Worm (Caenorhabditis elegans) whole organism, L4 larva: ENCODE measurements around the gene K02F3.9.

ENCODE experiments used
- ZK546.5 ChIP-seq, 2 experiments: sonication (generic microtip); optimal IDR thresholded peaks; 2 replicates each; lab custom pipeline; 2017; ENCODE audit warnings: missing biosample characterization in 2 of 2, missing genetic modification characterization in 2 of 2
- lin-38 ChIP-seq: fragments of 200-800 bp; sonication (Bioruptor generic); IDR thresholded peaks from 2 replicates; pipeline ENCODE4 v1.3.6; 2022; ENCODE audit warnings: missing genetic modification reagents, missing genetic modification characterization, missing compliant biosample characterization
- tag-97 ChIP-seq: fragments of 200-800 bp; sonication (Bioruptor generic); IDR thresholded peaks from 2 replicates; pipeline ENCODE4 v1.3.6; 2022; ENCODE audit warnings: missing genetic modification characterization, missing compliant biosample characterization

ce11 chrIII:887874-888299 lies 46.7 kb upstream of the K02F3.9 start:
- TF ChIP-seq lin-38 (GFP tag; lab: Robert Waterston, UW) = peak; percentile 50; the same call in 1 of the 2 replicates
- TF ChIP-seq tag-97 (GFP tag; lab: Robert Waterston, UW) = no peak
- no peak for TF ChIP-seq ZK546.5 (tag; optimal IDR thresholded peaks at IDR 0.05; lab: Kevin White, UChicago)
